Worm (Caenorhabditis elegans) whole organism, L3 larva: ENCODE data around the gene cyp-14A1.

Source experiments
- ceh-16 ChIP-seq: sonication (generic microtip); optimal IDR thresholded peaks from 2 replicates; lab custom pipeline; 2017; ENCODE audit warnings: missing biosample characterization, missing genetic modification characterization
- ceh-28 ChIP-seq: fragments of 150-350 bp; optimal IDR thresholded peaks from 2 replicates; lab custom pipeline; 2014; ENCODE audit warnings: missing biosample characterization, missing genetic modification reagents, missing genetic modification characterization
- elt-3 ChIP-seq, 3 experiments: fragments of 150-350 bp in 1 of 3; sonication (generic microtip) in 2 of 3; optimal IDR thresholded peaks; 2 replicates in 2 of 3; 4 replicates in 1 of 3; lab custom pipeline; 2014 to 2017; ENCODE audit warnings: missing biosample characterization in 3 of 3, missing genetic modification characterization in 3 of 3
- mdl-1 ChIP-seq: fragments of 150-350 bp; optimal IDR thresholded peaks from 2 replicates; lab custom pipeline; 2014; ENCODE audit warnings: missing biosample characterization, missing genetic modification characterization
- nhr-11 ChIP-seq: fragments of 150-350 bp; optimal IDR thresholded peaks from 2 replicates; lab custom pipeline; 2014; ENCODE audit warnings: missing biosample characterization, missing genetic modification characterization
- nhr-23 ChIP-seq: fragments of 150-350 bp; optimal IDR thresholded peaks from 2 replicates; lab custom pipeline; 2014; ENCODE audit warnings: missing biosample characterization, missing genetic modification reagents, missing genetic modification characterization
- nhr-25 ChIP-seq: sonication (generic microtip); optimal IDR thresholded peaks from 2 replicates; lab custom pipeline; 2017; ENCODE audit warnings: missing biosample characterization, missing genetic modification characterization
- nhr-67 ChIP-seq: fragments of 150-350 bp; optimal IDR thresholded peaks from 2 replicates; lab custom pipeline; 2014; ENCODE audit warnings: missing biosample characterization, missing genetic modification characterization
- unc-62 ChIP-seq: fragments of 150-350 bp; sonication (generic microtip); optimal IDR thresholded peaks from 4 replicates; lab custom pipeline; 2014; ENCODE audit warnings: missing biosample characterization, missing genetic modification reagents, missing genetic modification characterization

DNA sequence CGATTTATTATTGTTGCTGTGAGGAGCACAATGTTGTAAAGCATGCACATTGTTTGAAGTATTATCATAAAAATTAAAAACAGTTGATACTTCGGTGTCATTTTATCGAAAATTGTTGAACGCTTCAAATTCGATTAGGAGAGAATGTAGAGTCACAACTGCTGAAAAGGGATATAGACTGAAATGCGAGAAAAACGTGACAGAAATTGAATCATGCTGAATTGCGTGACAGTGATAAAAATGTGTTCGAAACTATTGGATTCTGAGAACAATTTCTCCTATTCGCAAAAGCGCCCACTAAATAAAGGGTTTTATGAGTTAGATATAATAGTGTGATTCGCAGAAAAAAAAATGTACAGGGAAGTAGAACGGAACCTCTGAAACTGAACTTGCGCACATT is 41.6 kb upstream of the cyp-14A1 start, which contains the start of gene srxa-8:
- TF ChIP-seq ceh-28 (tag; lab: Kevin White, UChicago) (no peak), nhr-67 (tag; lab: Kevin White, UChicago) (no peak), ceh-16 (no peak), elt-3 (tag; optimal IDR thresholded peaks at IDR 0.05; lab: Kevin White, UChicago) (no peak), nhr-23 (tag; lab: Kevin White, UChicago) (no peak), nhr-25 (tag; lab: Kevin White, UChicago) (no peak), nhr-11 (no peak), unc-62 (GFP tag; lab: Kevin White, UChicago) (no peak), mdl-1 (no peak)
